Worm (Caenorhabditis elegans): ENCODE measurements around the gene arle-14.

The arle-14 gene

DNA sequence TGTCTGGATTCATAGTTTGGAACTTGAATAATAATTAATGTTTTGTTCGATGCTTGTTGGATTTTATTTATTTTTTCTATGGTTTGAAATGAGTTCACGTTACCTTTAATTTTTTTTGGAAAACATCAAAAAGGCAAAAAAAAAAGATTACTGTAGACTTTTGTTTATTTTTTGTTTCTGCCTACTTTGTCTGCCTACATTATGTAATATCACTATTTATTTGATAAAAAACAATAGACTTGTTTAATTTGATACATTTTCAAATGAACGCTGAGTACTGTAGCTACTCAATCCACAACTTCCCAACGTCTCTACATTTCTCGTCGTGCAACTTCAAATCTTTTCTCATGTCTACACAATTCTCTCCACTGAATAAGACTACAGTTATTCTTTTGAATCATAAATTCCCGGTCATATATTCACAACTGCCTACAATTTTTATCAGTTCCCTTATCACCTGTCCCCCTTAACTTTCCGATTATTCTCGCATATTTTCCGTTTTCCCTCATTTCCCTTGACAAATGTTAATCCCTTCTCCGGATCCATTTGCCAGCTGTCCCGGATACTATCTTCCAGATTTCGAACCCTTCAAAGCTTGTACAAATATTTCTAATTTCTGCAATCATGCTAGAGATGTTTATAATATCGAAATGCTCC, 38.4 kb downstream of the arle-14 start, which contains the start of the genes B0244.9 and B0244.7:
TSS of gene B0244.9 (minus strand) at position 51 of the 657 bp plus-strand sequence.
TSS of gene B0244.7 (plus strand) at position 522 of the 657 bp plus-strand sequence.
- TF ChIP-seq pes-1 (GFP tag; IDR thresholded peaks at IDR 0.05) (no peak), scrt-1 (GFP tag; IDR thresholded peaks at IDR 0.05) (no peak), F13C5.2 (tag; optimal IDR thresholded peaks at IDR 0.05) (no peak), flt-1 (GFP tag; IDR thresholded peaks at IDR 0.05) (no peak), ets-7 (tag; optimal IDR thresholded peaks at IDR 0.05) (no peak), sea-1 (GFP tag; conservative IDR thresholded peaks at IDR 0.05) (no peak), B0310.2 (tag; optimal IDR thresholded peaks at IDR 0.05) (no peak), hmbx-1 (tag; optimal IDR thresholded peaks at IDR 0.05) (no peak)

- TF ChIP-seq tbx-37 (GFP tag; conservative IDR thresholded peaks at IDR 0.05): no peak
- TF ChIP-seq ets-7 (tag; optimal IDR thresholded peaks at IDR 0.05): no peak
- no peak for TF ChIP-seq hmg-4 (GFP tag; optimal IDR thresholded peaks at IDR 0.05)
- TF ChIP-seq hnd-1 (tag; optimal IDR thresholded peaks at IDR 0.05): no peak
- TF ChIP-seq scrt-1 (GFP tag; IDR thresholded peaks at IDR 0.05): no peak
- TF ChIP-seq B0310.2 (tag; optimal IDR thresholded peaks at IDR 0.05): no peak
- no peak for TF ChIP-seq tra-4 (tag; optimal IDR thresholded peaks at IDR 0.05)
- TF ChIP-seq F13C5.2 (tag; optimal IDR thresholded peaks at IDR 0.05): no peak
- no peak for TF ChIP-seq tbx-11 (GFP tag; IDR thresholded peaks at IDR 0.05)
- no peak for TF ChIP-seq ama-1 (optimal IDR thresholded peaks at IDR 0.05)
- no peak for TF ChIP-seq pes-1 (GFP tag; IDR thresholded peaks at IDR 0.05)
- TF ChIP-seq aly-1 (tag; optimal IDR thresholded peaks at IDR 0.05): no peak
- TF ChIP-seq hmbx-1 (tag; optimal IDR thresholded peaks at IDR 0.05): no peak
- no peak for TF ChIP-seq sea-1 (GFP tag; conservative IDR thresholded peaks at IDR 0.05)
- no peak for TF ChIP-seq flt-1 (GFP tag; IDR thresholded peaks at IDR 0.05)
- TF ChIP-seq ceh-13 (GFP tag; optimal IDR thresholded peaks at IDR 0.05): no peak
- no peak for TF ChIP-seq ceh-36 (tag; optimal IDR thresholded peaks at IDR 0.05)
These were observed 40.2 kb downstream of the arle-14 start, which contains the start of gene B0244.17 for ce11 chrIII:5732925-5733324. Gene B0244.17 (plus strand): TSS chrIII:5733225.

- TF ChIP-seq tbx-11 (GFP tag; IDR thresholded peaks at IDR 0.05): no peak
- TF ChIP-seq hnd-1 (tag; optimal IDR thresholded peaks at IDR 0.05): no peak
- TF ChIP-seq hmbx-1 (tag; optimal IDR thresholded peaks at IDR 0.05): no peak
- TF ChIP-seq hmg-4 (GFP tag; optimal IDR thresholded peaks at IDR 0.05): no peak
- no peak for TF ChIP-seq aly-1 (tag; optimal IDR thresholded peaks at IDR 0.05)
- no peak for TF ChIP-seq sea-1 (GFP tag; conservative IDR thresholded peaks at IDR 0.05)
- TF ChIP-seq pes-1 (GFP tag; IDR thresholded peaks at IDR 0.05): no peak
- no peak for TF ChIP-seq tbx-37 (GFP tag; conservative IDR thresholded peaks at IDR 0.05)
- TF ChIP-seq F13C5.2 (tag; optimal IDR thresholded peaks at IDR 0.05): no peak
- no peak for TF ChIP-seq B0310.2 (tag; optimal IDR thresholded peaks at IDR 0.05)
These were observed 41.6 kb downstream of the arle-14 start for ce11 chrIII:5734328-5734727.

DNA sequence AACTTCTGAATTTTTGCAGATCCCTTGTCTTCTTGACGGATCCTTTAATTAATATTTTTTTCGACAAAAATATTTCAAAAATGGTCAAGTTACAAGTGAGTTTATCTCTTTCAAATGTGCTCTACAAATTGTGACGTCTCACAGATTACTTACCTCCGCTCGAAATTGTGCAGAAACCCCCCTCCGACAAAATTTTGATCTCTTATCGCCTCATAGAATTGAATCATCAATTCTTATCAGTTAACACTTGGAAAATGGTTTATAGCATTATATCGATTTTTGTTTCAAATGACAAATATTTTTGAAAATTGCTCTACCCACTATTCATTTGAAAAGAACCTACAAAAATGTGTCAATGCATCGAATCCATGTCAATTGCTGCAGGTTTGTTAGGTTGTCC, 42.2 kb downstream of the arle-14 start, which contains the start of gene B0244.10:
TSS of gene B0244.10 (plus strand) at position 254 of the 400 bp plus-strand sequence.
- TF ChIP-seq sea-1 (GFP tag; conservative IDR thresholded peaks at IDR 0.05): no peak
- TF ChIP-seq flt-1 (GFP tag; IDR thresholded peaks at IDR 0.05): no peak
- TF ChIP-seq ceh-13 (GFP tag; optimal IDR thresholded peaks at IDR 0.05): no peak
- TF ChIP-seq tra-4 (tag; optimal IDR thresholded peaks at IDR 0.05): no peak
- no peak for TF ChIP-seq ceh-36 (tag; optimal IDR thresholded peaks at IDR 0.05)
- TF ChIP-seq scrt-1 (GFP tag; IDR thresholded peaks at IDR 0.05): no peak
- no peak for TF ChIP-seq B0310.2 (tag; optimal IDR thresholded peaks at IDR 0.05)
- no peak for TF ChIP-seq F13C5.2 (tag; optimal IDR thresholded peaks at IDR 0.05)
- TF ChIP-seq tbx-11 (GFP tag; IDR thresholded peaks at IDR 0.05): no peak
- no peak for TF ChIP-seq ama-1 (optimal IDR thresholded peaks at IDR 0.05)
- TF ChIP-seq pes-1 (GFP tag; IDR thresholded peaks at IDR 0.05): no peak
- no peak for TF ChIP-seq hnd-1 (tag; optimal IDR thresholded peaks at IDR 0.05)
- TF ChIP-seq aly-1 (tag; optimal IDR thresholded peaks at IDR 0.05): no peak
- no peak for TF ChIP-seq tbx-37 (GFP tag; conservative IDR thresholded peaks at IDR 0.05)
- TF ChIP-seq ets-7 (tag; optimal IDR thresholded peaks at IDR 0.05): no peak
- no peak for TF ChIP-seq hmg-4 (GFP tag; optimal IDR thresholded peaks at IDR 0.05)
- TF ChIP-seq hmbx-1 (tag; optimal IDR thresholded peaks at IDR 0.05): no peak

- TF ChIP-seq hmg-4 (GFP tag; optimal IDR thresholded peaks at IDR 0.05) (no peak), pes-1 (GFP tag; IDR thresholded peaks at IDR 0.05) (no peak), tra-4 (tag; optimal IDR thresholded peaks at IDR 0.05) (no peak), tbx-11 (GFP tag; IDR thresholded peaks at IDR 0.05) (no peak), flt-1 (GFP tag; IDR thresholded peaks at IDR 0.05) (no peak), ets-7 (tag; optimal IDR thresholded peaks at IDR 0.05) (no peak), sea-1 (GFP tag; conservative IDR thresholded peaks at IDR 0.05) (no peak), aly-1 (tag; optimal IDR thresholded peaks at IDR 0.05) (no peak)
These were observed 45.0 kb downstream of the arle-14 start, which contains the start of gene B0244.6 for ce11 chrIII:5737708-5738107. Gene B0244.6 (plus strand): TSS chrIII:5738008.

- no peak for TF ChIP-seq ets-7 (tag; optimal IDR thresholded peaks at IDR 0.05)
- TF ChIP-seq F13C5.2 (tag; optimal IDR thresholded peaks at IDR 0.05): no peak
- no peak for TF ChIP-seq hmg-4 (GFP tag; optimal IDR thresholded peaks at IDR 0.05)
- no peak for TF ChIP-seq pes-1 (GFP tag; IDR thresholded peaks at IDR 0.05)
- no peak for TF ChIP-seq ceh-36 (tag; optimal IDR thresholded peaks at IDR 0.05)
- no peak for TF ChIP-seq tbx-11 (GFP tag; IDR thresholded peaks at IDR 0.05)
- no peak for TF ChIP-seq aly-1 (tag; optimal IDR thresholded peaks at IDR 0.05)
- TF ChIP-seq tra-4 (tag; optimal IDR thresholded peaks at IDR 0.05): no peak
- no peak for TF ChIP-seq hnd-1 (tag; optimal IDR thresholded peaks at IDR 0.05)
- no peak for TF ChIP-seq ama-1 (optimal IDR thresholded peaks at IDR 0.05)
- TF ChIP-seq ceh-13 (GFP tag; optimal IDR thresholded peaks at IDR 0.05): no peak
- no peak for TF ChIP-seq flt-1 (GFP tag; IDR thresholded peaks at IDR 0.05)
- no peak for TF ChIP-seq B0310.2 (tag; optimal IDR thresholded peaks at IDR 0.05)
- TF ChIP-seq tbx-37 (GFP tag; conservative IDR thresholded peaks at IDR 0.05): no peak
These were observed 48.0 kb downstream of the arle-14 start, which contains the start of gene B0244.16 for ce11 chrIII:5740666-5741065. Gene B0244.16 (plus strand): TSS chrIII:5740966.

- no peak for TF ChIP-seq sea-1 (GFP tag; conservative IDR thresholded peaks at IDR 0.05)
- no peak for TF ChIP-seq ceh-36 (tag; optimal IDR thresholded peaks at IDR 0.05)
- TF ChIP-seq hmg-4 (GFP tag; optimal IDR thresholded peaks at IDR 0.05): no peak
- no peak for TF ChIP-seq scrt-1 (GFP tag; IDR thresholded peaks at IDR 0.05)
These were observed 50.4 kb downstream of the arle-14 start, which contains the start of gene B0244.15 for ce11 chrIII:5743084-5743483. Gene B0244.15 (plus strand): TSS chrIII:5743384.

All from whole organism, early embryonic.